Worm (Caenorhabditis elegans) whole organism, young adult: ENCODE measurements around the gene srg-64.

ENCODE experiments used
- B0019.2 ChIP-seq: fragments of 200-800 bp; sonication (Bioruptor generic); conservative IDR thresholded peaks from 2 replicates; pipeline ENCODE4 v1.3.6; 2022; ENCODE audit warnings: missing genetic modification reagents, missing genetic modification characterization, missing compliant biosample characterization
- B0336.3 ChIP-seq: fragments of 200-800 bp; sonication (Bioruptor generic); IDR thresholded peaks from 2 replicates; pipeline ENCODE4 v1.3.6; 2022; ENCODE audit warnings: missing genetic modification characterization, missing compliant biosample characterization
- F10E7.11 ChIP-seq: sonication (generic microtip); optimal IDR thresholded peaks from 2 replicates; lab custom pipeline; 2017; ENCODE audit warnings: mild to moderate bottlenecking, missing genetic modification characterization, moderate library complexity, missing compliant biosample characterization
- F23B12.7 ChIP-seq: sonication (generic microtip); optimal IDR thresholded peaks from 2 replicates; lab custom pipeline; 2017; ENCODE audit warnings: missing genetic modification characterization, mild to moderate bottlenecking, missing compliant biosample characterization, antibody characterized with exemption, moderate library complexity; ENCODE audit not compliant: insufficient read depth
- F49E8.2 ChIP-seq: sonication (generic microtip); optimal IDR thresholded peaks from 3 replicates; lab custom pipeline; 2017; ENCODE audit warnings: missing genetic modification characterization, mild to moderate bottlenecking, missing compliant biosample characterization, antibody characterized with exemption, moderate library complexity; ENCODE audit not compliant: insufficient read depth
- F52B5.7 ChIP-seq: sonication (generic microtip); optimal IDR thresholded peaks from 2 replicates; lab custom pipeline; 2016; ENCODE audit warnings: mild to moderate bottlenecking, missing genetic modification characterization, missing compliant biosample characterization
- F57C9.4 ChIP-seq: sonication (generic microtip); optimal IDR thresholded peaks from 2 replicates; lab custom pipeline; 2017; ENCODE audit warnings: mild to moderate bottlenecking, missing genetic modification characterization, missing compliant biosample characterization
- K12H6.12 ChIP-seq: fragments of 200-800 bp; sonication (Bioruptor generic); optimal IDR thresholded peaks from 2 replicates; lab custom pipeline; 2018; ENCODE audit warnings: mild to moderate bottlenecking, missing genetic modification characterization, missing compliant biosample characterization
- Y56A3A.18 ChIP-seq: fragments of 200-800 bp; sonication (Bioruptor generic); IDR thresholded peaks from 2 replicates; pipeline ENCODE4 v1.3.6; 2022; ENCODE audit warnings: missing genetic modification reagents, missing genetic modification characterization, missing compliant biosample characterization
- Y67H2A.10 ChIP-seq: fragments of 200-800 bp; sonication (Bioruptor generic); conservative IDR thresholded peaks from 2 replicates; pipeline ENCODE4 v1.3.6; 2022; ENCODE audit warnings: missing genetic modification reagents, missing genetic modification characterization, missing compliant biosample characterization
- Y95B8A.8 ChIP-seq: fragments of 200-800 bp; sonication (Bioruptor generic); IDR thresholded peaks from 2 replicates; pipeline ENCODE4 v1.3.6; 2022; ENCODE audit warnings: missing genetic modification reagents, missing genetic modification characterization, missing compliant biosample characterization
- aptf-2 ChIP-seq: fragments of 200-800 bp; sonication (Bioruptor generic); conservative IDR thresholded peaks from 2 replicates; pipeline ENCODE4 v1.3.6; 2022; ENCODE audit warnings: missing genetic modification reagents, missing genetic modification characterization, missing compliant biosample characterization
- atf-7 ChIP-seq: sonication (generic microtip); optimal IDR thresholded peaks from 2 replicates; lab custom pipeline; 2017; ENCODE audit warnings: mild to moderate bottlenecking, missing genetic modification characterization, missing compliant biosample characterization
- bed-1 ChIP-seq: fragments of 200-800 bp; sonication (Bioruptor generic); IDR thresholded peaks from 2 replicates; pipeline ENCODE4 v1.3.6; 2022; ENCODE audit warnings: missing genetic modification reagents, missing genetic modification characterization, missing compliant biosample characterization
- cebp-1 ChIP-seq, 2 experiments: fragments of 200-800 bp in 1 of 2; sonication (Bioruptor generic) in 1 of 2; sonication (generic microtip) in 1 of 2; IDR thresholded peaks in 1 of 2; optimal IDR thresholded peaks in 1 of 2; 2 replicates each; pipeline versions ENCODE4 v1.3.6 to Lab custom; 2017 to 2022; ENCODE audit warnings: missing compliant biosample characterization in 2 of 2, missing genetic modification characterization in 2 of 2, mild to moderate bottlenecking in 1 of 2, missing genetic modification reagents in 1 of 2, moderate library complexity in 1 of 2
- ceh-58 ChIP-seq: fragments of 200-800 bp; sonication (Bioruptor generic); IDR thresholded peaks from 2 replicates; pipeline ENCODE4 v1.3.6; 2022; ENCODE audit warnings: missing genetic modification characterization, missing compliant biosample characterization
- ceh-91 ChIP-seq: fragments of 200-800 bp; sonication (Bioruptor generic); IDR thresholded peaks from 2 replicates; pipeline ENCODE4 v1.3.6; 2022; ENCODE audit warnings: missing genetic modification reagents, missing genetic modification characterization, missing compliant biosample characterization
- chd-7 ChIP-seq: sonication (generic microtip); optimal IDR thresholded peaks from 2 replicates; lab custom pipeline; 2016; ENCODE audit warnings: mild to moderate bottlenecking, missing genetic modification characterization, moderate library complexity, missing compliant biosample characterization
- efl-1 ChIP-seq: fragments of 150-350 bp; optimal IDR thresholded peaks from 2 replicates; lab custom pipeline; 2014; ENCODE audit warnings: missing biosample characterization, missing genetic modification reagents, missing genetic modification characterization
- egl-18 ChIP-seq: fragments of 200-800 bp; sonication (Bioruptor generic); IDR thresholded peaks from 2 replicates; pipeline ENCODE4 v1.3.6; 2022; ENCODE audit warnings: missing genetic modification reagents, missing genetic modification characterization, missing compliant biosample characterization
- egl-44 ChIP-seq: fragments of 200-800 bp; sonication (Bioruptor generic); IDR thresholded peaks from 2 replicates; pipeline ENCODE4 v1.3.6; 2022; ENCODE audit warnings: missing genetic modification reagents, missing genetic modification characterization, missing compliant biosample characterization
- fkh-3 ChIP-seq: sonication (generic microtip); optimal IDR thresholded peaks from 2 replicates; lab custom pipeline; 2016; ENCODE audit warnings: mild to moderate bottlenecking, missing genetic modification characterization, missing compliant biosample characterization
- him-1 ChIP-seq: sonication (generic microtip); optimal IDR thresholded peaks from 2 replicates; lab custom pipeline; 2016; ENCODE audit warnings: missing genotype, missing genetic modification reagents, missing genetic modification characterization, missing compliant biosample characterization
- hmg-20 ChIP-seq: fragments of 200-800 bp; sonication (Bioruptor generic); IDR thresholded peaks from 2 replicates; pipeline ENCODE4 v1.3.6; 2022; ENCODE audit warnings: missing genetic modification reagents, missing genetic modification characterization, missing compliant biosample characterization
- hrde-1 ChIP-seq: sonication (generic microtip); optimal IDR thresholded peaks from 2 replicates; lab custom pipeline; 2016; ENCODE audit warnings: missing genetic modification characterization, mild to moderate bottlenecking, missing compliant biosample characterization, moderate library complexity, missing genotype, missing genetic modification reagents, borderline replicate concordance
- let-526 ChIP-seq: fragments of 200-800 bp; sonication (Bioruptor generic); IDR thresholded peaks from 2 replicates; pipeline ENCODE4 v1.3.6; 2022; ENCODE audit warnings: missing genetic modification reagents, missing genetic modification characterization, missing compliant biosample characterization
- let-607 ChIP-seq, 2 experiments: fragments of 200-800 bp in 1 of 2; sonication (Bioruptor generic) in 1 of 2; sonication (generic microtip) in 1 of 2; optimal IDR thresholded peaks; 2 replicates each; lab custom pipeline; 2016 to 2018; ENCODE audit warnings: mild to moderate bottlenecking in 2 of 2, missing compliant biosample characterization in 2 of 2, missing genetic modification characterization in 2 of 2, moderate library complexity in 2 of 2, missing genotype in 1 of 2
- lin-35 ChIP-seq, 3 experiments: fragments of 150-350 bp in 2 of 3; sonication (generic microtip) in 1 of 3; optimal IDR thresholded peaks; 2 replicates each; lab custom pipeline; 2014 to 2018; ENCODE audit warnings: missing biosample characterization in 3 of 3, missing genetic modification characterization in 3 of 3, missing genetic modification reagents in 3 of 3
- lin-40 ChIP-seq: sonication (generic microtip); optimal IDR thresholded peaks from 2 replicates; lab custom pipeline; 2016; ENCODE audit warnings: missing genetic modification characterization, mild to moderate bottlenecking, missing compliant biosample characterization, missing genotype, missing genetic modification reagents
- lin-54 ChIP-seq: fragments of 200-800 bp; sonication (Bioruptor generic); optimal IDR thresholded peaks from 2 replicates; lab custom pipeline; 2018; ENCODE audit warnings: mild to moderate bottlenecking, missing genetic modification characterization, missing compliant biosample characterization
- lsl-1 ChIP-seq: fragments of 200-800 bp; sonication (Bioruptor generic); optimal IDR thresholded peaks from 2 replicates; lab custom pipeline; 2018; ENCODE audit warnings: mild to moderate bottlenecking, missing genetic modification characterization, moderate library complexity, missing compliant biosample characterization
- madf-6 ChIP-seq: fragments of 200-800 bp; sonication (Bioruptor generic); IDR thresholded peaks from 2 replicates; pipeline ENCODE4 v1.3.6; 2022; ENCODE audit warnings: missing genetic modification reagents, missing genetic modification characterization, missing compliant biosample characterization
- mes-4 ChIP-seq: sonication (generic microtip); optimal IDR thresholded peaks from 2 replicates; lab custom pipeline; 2016; ENCODE audit warnings: missing genotype, missing genetic modification characterization, missing compliant biosample characterization
- mxl-1 ChIP-seq: sonication (generic microtip); optimal IDR thresholded peaks from 2 replicates; lab custom pipeline; 2016; ENCODE audit warnings: missing genetic modification characterization, missing compliant biosample characterization
- nhr-179 ChIP-seq: sonication (generic microtip); optimal IDR thresholded peaks from 2 replicates; lab custom pipeline; 2016; ENCODE audit warnings: mild to moderate bottlenecking, missing genetic modification characterization, missing compliant biosample characterization
- pbrm-1 ChIP-seq: fragments of 200-800 bp; sonication (Bioruptor generic); IDR thresholded peaks from 2 replicates; pipeline ENCODE4 v1.3.6; 2022; ENCODE audit warnings: missing genetic modification reagents, missing genetic modification characterization, missing compliant biosample characterization
- snpc-1.3 ChIP-seq: sonication (generic microtip); optimal IDR thresholded peaks from 2 replicates; lab custom pipeline; 2017; ENCODE audit warnings: missing genetic modification characterization, mild to moderate bottlenecking, missing compliant biosample characterization, antibody characterized with exemption, moderate library complexity, missing genotype, missing genetic modification reagents; ENCODE audit not compliant: insufficient read depth
- tbp1 ChIP-seq: fragments of 200-800 bp; sonication (Bioruptor generic); optimal IDR thresholded peaks from 2 replicates; lab custom pipeline; 2018; ENCODE audit warnings: mild to moderate bottlenecking, missing genetic modification characterization, missing compliant biosample characterization
- unc-130 ChIP-seq: sonication (generic microtip); optimal IDR thresholded peaks from 2 replicates; lab custom pipeline; 2016; ENCODE audit warnings: missing genetic modification reagents, missing genetic modification characterization, missing compliant biosample characterization
- unc-62 ChIP-seq: fragments of 150-350 bp; optimal IDR thresholded peaks from 2 replicates; lab custom pipeline; 2014; ENCODE audit warnings: missing biosample characterization, missing genetic modification reagents, missing genetic modification characterization
- zfh-2 ChIP-seq: fragments of 200-800 bp; sonication (Bioruptor generic); conservative IDR thresholded peaks from 2 replicates; pipeline ENCODE4 v1.3.6; 2022; ENCODE audit warnings: missing genetic modification reagents, missing genetic modification characterization, missing compliant biosample characterization
- zim-3 ChIP-seq: sonication (generic microtip); optimal IDR thresholded peaks from 2 replicates; lab custom pipeline; 2017; ENCODE audit warnings: mild to moderate bottlenecking, missing genetic modification characterization, moderate library complexity, missing compliant biosample characterization
- ztf-18 ChIP-seq: sonication (generic microtip); optimal IDR thresholded peaks from 2 replicates; lab custom pipeline; 2016; ENCODE audit warnings: missing genotype, mild to moderate bottlenecking, missing genetic modification characterization, missing compliant biosample characterization
- ztf-22 ChIP-seq: fragments of 200-800 bp; sonication (Bioruptor generic); optimal IDR thresholded peaks from 2 replicates; lab custom pipeline; 2018; ENCODE audit warnings: mild to moderate bottlenecking, missing genetic modification characterization, moderate library complexity, missing compliant biosample characterization
- ztf-25 ChIP-seq: fragments of 200-800 bp; sonication (Bioruptor generic); IDR thresholded peaks from 2 replicates; pipeline ENCODE4 v1.3.6; 2022; ENCODE audit warnings: missing genetic modification reagents, missing genetic modification characterization, missing compliant biosample characterization
- ztf-3 ChIP-seq: fragments of 200-800 bp; sonication (Bioruptor generic); optimal IDR thresholded peaks from 2 replicates; lab custom pipeline; 2018; ENCODE audit warnings: mild to moderate bottlenecking, missing genetic modification characterization, missing compliant biosample characterization
- ztf-6 ChIP-seq: fragments of 200-800 bp; sonication (Bioruptor generic); IDR thresholded peaks from 2 replicates; pipeline ENCODE4 v1.3.6; 2022; ENCODE audit warnings: missing genetic modification reagents, missing genetic modification characterization, missing compliant biosample characterization

srg-64 gene

DNA sequence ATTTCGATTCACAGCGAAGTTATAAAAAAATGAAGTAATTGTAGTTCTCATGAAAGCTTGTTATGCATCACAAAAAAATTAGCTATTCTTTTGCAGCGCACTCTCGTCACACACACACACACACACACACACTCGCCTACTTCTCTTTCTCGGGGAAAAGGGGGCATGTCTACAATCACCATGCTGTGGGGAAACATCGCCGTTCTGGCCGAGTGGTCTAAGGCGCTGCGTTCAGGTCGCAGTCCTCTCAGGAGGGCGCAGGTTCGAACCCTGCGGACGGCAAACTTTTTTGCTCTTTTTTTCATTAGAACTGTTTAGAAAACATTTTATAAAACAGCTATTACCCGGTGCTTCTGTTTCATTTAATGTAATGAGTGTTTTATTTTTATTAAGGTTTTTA lies 1.4 kb upstream of the srg-64 start (continued):
- TF ChIP-seq K12H6.12 (peak; percentile 60), let-526 (GFP tag; lab: Robert Waterston, UW) (no peak), ztf-18 (peak; percentile 80), ztf-22 (GFP tag; lab: Kevin White, UChicago) (no peak), lsl-1 (GFP tag; lab: Kevin White, UChicago) (peak; percentile 7), hmg-20 (peak; percentile 81), F52B5.7 (tag; lab: Kevin White, UChicago) (peak; percentile 78), nhr-179 (tag; lab: Kevin White, UChicago) (peak; percentile 22), atf-7 (tag; lab: Kevin White, UChicago) (peak; percentile 55), ztf-6 (GFP tag; lab: Robert Waterston, UW) (peak; percentile 73; the same call in 1 of the 2 replicates), tbp1 (peak; percentile 96), F10E7.11 (tag; lab: Kevin White, UChicago) (peak; percentile 61), lin-54 (GFP tag; lab: Kevin White, UChicago) (peak; percentile 60), F23B12.7 (tag; lab: Kevin White, UChicago) (peak; percentile 83), him-1 (tag; lab: Kevin White, UChicago) (peak; percentile 82), F49E8.2 (tag; lab: Kevin White, UChicago) (peak; percentile 20), lin-35 (GFP tag; optimal IDR thresholded peaks at IDR 0.05; lab: Kevin White, UChicago) (no peak), lin-40 (tag; lab: Kevin White, UChicago) (peak; percentile 56), ceh-58 (no peak), egl-44 (GFP tag; lab: Robert Waterston, UW) (peak; percentile 87), hrde-1 (no peak), Y95B8A.8 (no peak), unc-130 (GFP tag; lab: Kevin White, UChicago) (peak; percentile 36), zim-3 (tag; lab: Kevin White, UChicago) (peak; percentile 61), chd-7 (tag; lab: Kevin White, UChicago) (peak; percentile 65), unc-62 (GFP tag; lab: Kevin White, UChicago) (no peak), F57C9.4 (no peak), aptf-2 (GFP tag; lab: Robert Waterston, UW) (no peak), bed-1 (GFP tag; lab: Robert Waterston, UW) (no peak), B0019.2 (peak; percentile 58; the same call in 1 of the 2 replicates), ceh-91 (no peak), pbrm-1 (GFP tag; lab: Robert Waterston, UW) (peak; percentile 92), Y67H2A.10 (GFP tag; lab: Robert Waterston, UW) (no peak), snpc-1.3 (tag; lab: Kevin White, UChicago) (peak; percentile 11), mxl-1 (tag; lab: Kevin White, UChicago) (peak; percentile 64), egl-18 (GFP tag; lab: Robert Waterston, UW) (peak; percentile 43; the same call in 1 of the 2 replicates), ztf-3 (GFP tag; lab: Kevin White, UChicago) (no peak), cebp-1 (GFP tag; IDR thresholded peaks at IDR 0.05; lab: Robert Waterston, UW) (peak; percentile 46; the same call in 1 of the 2 replicates), cebp-1 (tag; optimal IDR thresholded peaks at IDR 0.05; lab: Kevin White, UChicago) (peak; percentile 81), ztf-25 (GFP tag; lab: Robert Waterston, UW) (peak; percentile 83), B0336.3 (GFP tag; lab: Robert Waterston, UW) (peak; percentile 79), madf-6 (GFP tag; lab: Robert Waterston, UW) (peak; percentile 59), mes-4 (peak; percentile 80), zfh-2 (GFP tag; lab: Robert Waterston, UW) (peak; percentile 89), efl-1 (GFP tag; lab: Kevin White, UChicago) (no peak), let-607 (tag; optimal IDR thresholded peaks at IDR 0.05; lab: Kevin White, UChicago) (peak; percentile 29 to 42), Y56A3A.18 (GFP tag; lab: Robert Waterston, UW) (peak; percentile 67; the same call in 1 of the 2 replicates), fkh-3 (tag; lab: Kevin White, UChicago) (peak; percentile 48)
